Worm (Caenorhabditis elegans): ENCODE results near the gene R08E5.1.

Gene R08E5.1

DNA sequence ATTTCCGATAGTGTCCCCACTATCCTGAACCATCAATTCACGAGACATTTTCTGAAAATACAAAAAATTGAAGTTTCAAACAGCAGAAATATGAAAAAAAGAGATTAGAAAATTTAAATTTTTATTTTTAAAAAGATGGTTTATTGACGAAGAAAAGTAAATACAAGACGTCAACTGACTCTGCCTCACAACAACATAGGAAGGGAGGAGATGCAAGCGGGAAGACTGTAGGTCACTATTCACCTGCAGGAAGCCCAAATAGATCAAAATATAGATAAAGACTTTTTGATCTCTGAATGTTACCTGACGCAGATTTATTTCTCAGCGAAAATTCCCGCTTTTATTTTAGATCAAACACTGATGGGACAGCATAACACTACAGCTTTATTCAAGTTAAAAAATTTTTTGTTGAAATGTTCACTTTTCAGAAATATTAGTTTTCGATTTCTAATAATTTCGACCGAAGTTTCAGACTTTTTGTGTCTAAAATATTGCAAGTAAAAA is 4.8 kb upstream of the R08E5.1 start, which contains the start of gene cysl-3:
Gene cysl-3, minus strand, starts transcription at position 51 of the 504 bp plus-strand sequence.
- TF ChIP-seq flt-1 (GFP tag; IDR thresholded peaks at IDR 0.05) (no peak), med-1 (GFP tag; optimal IDR thresholded peaks at IDR 0.05; ENCODE audit: insufficient read depth) (no peak), tab-1 (GFP tag; IDR thresholded peaks at IDR 0.05) (no peak), klf-2 (GFP tag; conservative IDR thresholded peaks at IDR 0.05) (no peak), ztf-23 (GFP tag; IDR thresholded peaks at IDR 0.05) (no peak), ref-1 (GFP tag; conservative IDR thresholded peaks at IDR 0.05) (no peak), T22C8.4 (GFP tag; IDR thresholded peaks at IDR 0.05) (no peak)

ce11 chrV:3774653-3775052 is 3.3 kb upstream of the R08E5.1 start:
- TF ChIP-seq cog-1 (tag; optimal IDR thresholded peaks at IDR 0.05) (no peak), ztf-29 (GFP tag; IDR thresholded peaks at IDR 0.05) (no peak), tab-1 (GFP tag; IDR thresholded peaks at IDR 0.05) (no peak), ztf-23 (GFP tag; IDR thresholded peaks at IDR 0.05) (no peak), T22C8.4 (GFP tag; IDR thresholded peaks at IDR 0.05) (no peak), med-1 (GFP tag; optimal IDR thresholded peaks at IDR 0.05; ENCODE audit: insufficient read depth) (no peak), klf-2 (GFP tag; conservative IDR thresholded peaks at IDR 0.05) (no peak)

ce11 chrV:3773618-3774017 is 2.3 kb upstream of the R08E5.1 start:
- TF ChIP-seq med-1 (GFP tag; optimal IDR thresholded peaks at IDR 0.05; ENCODE audit: insufficient read depth) (no peak), ztf-29 (GFP tag; IDR thresholded peaks at IDR 0.05) (no peak), klf-2 (GFP tag; conservative IDR thresholded peaks at IDR 0.05) (no peak)

- no peak for TF ChIP-seq T22C8.4 (GFP tag; IDR thresholded peaks at IDR 0.05)
These were observed 3.0 kb downstream of the R08E5.1 start, which contains the start of gene R08E5.4 for ce11 chrV:3768270-3768669. TSS of gene R08E5.4 (plus strand) at chrV:3768570.

- TF ChIP-seq ztf-23 (GFP tag; IDR thresholded peaks at IDR 0.05) (no peak), ref-1 (GFP tag; conservative IDR thresholded peaks at IDR 0.05) (no peak), klf-2 (GFP tag; conservative IDR thresholded peaks at IDR 0.05) (no peak), flt-1 (GFP tag; IDR thresholded peaks at IDR 0.05) (no peak), cog-1 (tag; optimal IDR thresholded peaks at IDR 0.05) (no peak), T22C8.4 (GFP tag; IDR thresholded peaks at IDR 0.05) (no peak), ztf-29 (GFP tag; IDR thresholded peaks at IDR 0.05) (no peak), med-1 (GFP tag; optimal IDR thresholded peaks at IDR 0.05; ENCODE audit: insufficient read depth) (no peak), tab-1 (GFP tag; IDR thresholded peaks at IDR 0.05) (no peak)
These were observed 4.4 kb downstream of the R08E5.1 start, which contains the start of gene Y39H10A.1 for ce11 chrV:3766904-3767303. TSS of gene Y39H10A.1 (plus strand) at chrV:3767204.

- TF ChIP-seq ztf-23 (GFP tag; IDR thresholded peaks at IDR 0.05) (no peak), med-1 (GFP tag; optimal IDR thresholded peaks at IDR 0.05; ENCODE audit: insufficient read depth) (no peak), cog-1 (tag; optimal IDR thresholded peaks at IDR 0.05) (no peak), tab-1 (GFP tag; IDR thresholded peaks at IDR 0.05) (no peak), T22C8.4 (GFP tag; IDR thresholded peaks at IDR 0.05) (no peak), flt-1 (GFP tag; IDR thresholded peaks at IDR 0.05) (no peak), ztf-29 (GFP tag; IDR thresholded peaks at IDR 0.05) (no peak), klf-2 (GFP tag; conservative IDR thresholded peaks at IDR 0.05) (no peak), ref-1 (GFP tag; conservative IDR thresholded peaks at IDR 0.05) (no peak)
These were observed 9.5 kb downstream of the R08E5.1 start for ce11 chrV:3761829-3762228.

DNA sequence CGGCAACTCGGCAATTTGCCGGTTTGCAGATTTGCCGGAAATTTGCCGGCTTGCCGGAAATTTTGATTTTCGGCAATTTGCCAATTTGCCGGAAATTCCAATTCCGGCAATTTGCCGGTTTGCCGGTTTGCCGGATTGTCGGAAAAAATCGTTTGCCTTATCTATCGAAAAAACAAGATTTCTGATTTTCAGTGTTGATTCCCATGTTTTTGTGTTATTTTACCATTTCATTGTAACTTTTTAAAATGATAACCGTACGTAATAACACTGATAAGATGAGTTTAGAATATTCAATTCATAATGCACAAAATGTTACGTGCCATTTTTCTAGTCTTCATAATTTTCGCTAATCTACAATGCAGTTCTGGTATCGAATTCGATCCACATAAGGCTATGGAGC is 10.5 kb downstream of the R08E5.1 start, which contains the start of gene oac-55:
Gene oac-55, plus strand, starts transcription at position 301 of the 400 bp plus-strand sequence.
- TF ChIP-seq ztf-29 (GFP tag; IDR thresholded peaks at IDR 0.05) (no peak), med-1 (GFP tag; optimal IDR thresholded peaks at IDR 0.05; ENCODE audit: insufficient read depth) (no peak), flt-1 (GFP tag; IDR thresholded peaks at IDR 0.05) (no peak), klf-2 (GFP tag; conservative IDR thresholded peaks at IDR 0.05) (no peak), tab-1 (GFP tag; IDR thresholded peaks at IDR 0.05) (no peak), ztf-23 (GFP tag; IDR thresholded peaks at IDR 0.05) (no peak), cog-1 (tag; optimal IDR thresholded peaks at IDR 0.05) (no peak), T22C8.4 (GFP tag; IDR thresholded peaks at IDR 0.05) (no peak), ref-1 (GFP tag; conservative IDR thresholded peaks at IDR 0.05) (no peak)

- TF ChIP-seq cog-1 (tag; optimal IDR thresholded peaks at IDR 0.05) (peak; percentile 38), tab-1 (GFP tag; IDR thresholded peaks at IDR 0.05) (no peak)
These were observed 11.9 kb downstream of the R08E5.1 start, which contains the start of gene chk-1 for ce11 chrV:3759419-3759915. TSS of gene chk-1 (minus strand) at chrV:3759469.

ce11 chrV:3756887-3757286 is 14.4 kb downstream of the R08E5.1 start, which contains the start of gene gid-7:
TSS of gene gid-7 (minus strand) at chrV:3757074.
- TF ChIP-seq ref-1 (GFP tag; conservative IDR thresholded peaks at IDR 0.05) = no peak
- no peak for TF ChIP-seq klf-2 (GFP tag; conservative IDR thresholded peaks at IDR 0.05)
- no peak for TF ChIP-seq flt-1 (GFP tag; IDR thresholded peaks at IDR 0.05)
- TF ChIP-seq ztf-29 (GFP tag; IDR thresholded peaks at IDR 0.05) = no peak
- no peak for TF ChIP-seq cog-1 (tag; optimal IDR thresholded peaks at IDR 0.05)
- no peak for TF ChIP-seq ztf-23 (GFP tag; IDR thresholded peaks at IDR 0.05)

DNA sequence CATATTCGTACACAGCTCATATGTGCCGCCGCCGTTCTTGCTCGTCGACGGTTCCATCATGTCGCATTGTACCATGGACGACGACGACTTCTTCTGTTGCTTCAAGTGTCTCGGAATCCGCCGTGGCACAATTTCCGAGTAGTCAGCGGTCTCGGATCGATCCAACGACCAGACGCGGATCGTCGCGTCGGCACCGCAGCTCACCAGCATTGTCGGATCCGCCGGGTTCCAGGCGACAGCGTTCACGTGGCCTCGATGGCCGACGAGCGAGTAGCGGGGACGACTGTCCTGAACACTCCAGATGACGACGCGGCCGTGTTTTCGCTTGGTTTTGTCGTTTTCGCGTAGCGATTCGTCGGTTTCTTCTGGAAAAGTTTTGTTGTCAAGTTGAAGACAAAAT is 21.0 kb downstream of the R08E5.1 start:
- TF ChIP-seq ztf-23 (GFP tag; IDR thresholded peaks at IDR 0.05) = no peak
- no peak for TF ChIP-seq med-1 (GFP tag; optimal IDR thresholded peaks at IDR 0.05; ENCODE audit: insufficient read depth)
- no peak for TF ChIP-seq klf-2 (GFP tag; conservative IDR thresholded peaks at IDR 0.05)
- TF ChIP-seq cog-1 (tag; optimal IDR thresholded peaks at IDR 0.05) = no peak
- TF ChIP-seq flt-1 (GFP tag; IDR thresholded peaks at IDR 0.05) = no peak
- TF ChIP-seq tab-1 (GFP tag; IDR thresholded peaks at IDR 0.05) = no peak
- no peak for TF ChIP-seq ztf-29 (GFP tag; IDR thresholded peaks at IDR 0.05)
- TF ChIP-seq T22C8.4 (GFP tag; IDR thresholded peaks at IDR 0.05) = no peak
- TF ChIP-seq ref-1 (GFP tag; conservative IDR thresholded peaks at IDR 0.05) = no peak
